Worm (Caenorhabditis elegans) whole organism, L1 larva: ENCODE data around the gene C53D6.11.
A peak's percentile ranks its signal among the peaks of the same experiment; 100 is the strongest.

Source experiments
- C16A3.4 ChIP-seq: fragments of 150-350 bp; optimal IDR thresholded peaks from 2 replicates; lab custom pipeline; 2014; ENCODE audit warnings: missing biosample characterization, missing genetic modification characterization
- C34B4.2 ChIP-seq: sonication (generic microtip); optimal IDR thresholded peaks from 2 replicates; lab custom pipeline; 2017; ENCODE audit warnings: mild to moderate bottlenecking, missing genetic modification characterization, missing compliant biosample characterization
- F16B12.6 ChIP-seq: fragments of 150-350 bp; optimal IDR thresholded peaks from 2 replicates; lab custom pipeline; 2014; ENCODE audit warnings: missing biosample characterization, missing genetic modification characterization
- alr-1 ChIP-seq: fragments of 200-800 bp; sonication (Bioruptor generic); optimal IDR thresholded peaks from 2 replicates; lab custom pipeline; 2018; ENCODE audit warnings: borderline replicate concordance, mild to moderate bottlenecking, missing genetic modification characterization, missing compliant biosample characterization
- ama-1 ChIP-seq: fragments of 150-350 bp; optimal IDR thresholded peaks from 2 replicates; lab custom pipeline; 2014
- blmp-1 ChIP-seq: fragments of 150-350 bp; optimal IDR thresholded peaks from 2 replicates; lab custom pipeline; 2014; ENCODE audit warnings: missing biosample characterization, missing genetic modification characterization
- ceh-63 ChIP-seq: fragments of 200-800 bp; sonication (Bioruptor generic); optimal IDR thresholded peaks from 2 replicates; lab custom pipeline; 2018; ENCODE audit warnings: mild to moderate bottlenecking, missing genetic modification characterization, missing compliant biosample characterization
- ceh-8 ChIP-seq: fragments of 200-800 bp; sonication (Bioruptor generic); optimal IDR thresholded peaks from 2 replicates; lab custom pipeline; 2018; ENCODE audit warnings: mild to moderate bottlenecking, missing genetic modification characterization, moderate library complexity, missing compliant biosample characterization
- ceh-88 ChIP-seq: fragments of 200-800 bp; sonication (Bioruptor generic); IDR thresholded peaks from 2 replicates; pipeline ENCODE4 v1.3.6; 2022; ENCODE audit warnings: missing genetic modification characterization, missing compliant biosample characterization
- dpl-1 ChIP-seq, 3 experiments: fragments of 150-350 bp in 2 of 3; sonication (generic microtip) in 1 of 3; optimal IDR thresholded peaks; 2 replicates each; lab custom pipeline; 2014 to 2017; ENCODE audit warnings: missing biosample characterization in 3 of 3, missing genetic modification characterization in 3 of 3, missing genetic modification reagents in 3 of 3
- efl-1 ChIP-seq, 4 experiments: fragments of 150-350 bp; optimal IDR thresholded peaks in 3 of 4; peaks in 1 of 4; 1 replicate in 1 of 4; 2 replicates in 3 of 4; lab custom pipeline; 2014; ENCODE audit warnings: missing biosample characterization in 2 of 4, missing genetic modification characterization in 2 of 4, missing genetic modification reagents in 2 of 4
- efl-3 ChIP-seq: fragments of 200-800 bp; sonication (Bioruptor generic); optimal IDR thresholded peaks from 2 replicates; lab custom pipeline; 2018; ENCODE audit warnings: mild to moderate bottlenecking, missing genetic modification characterization, missing compliant biosample characterization
- egl-13 ChIP-seq: sonication (generic microtip); optimal IDR thresholded peaks from 2 replicates; lab custom pipeline; 2016; ENCODE audit warnings: missing genotype, missing genetic modification reagents, missing genetic modification characterization, missing compliant biosample characterization
- fkh-10 ChIP-seq: sonication (generic microtip); optimal IDR thresholded peaks from 2 replicates; lab custom pipeline; 2017; ENCODE audit warnings: missing biosample characterization, missing genetic modification reagents, missing genetic modification characterization
- fkh-8 ChIP-seq: sonication (generic microtip); optimal IDR thresholded peaks from 2 replicates; lab custom pipeline; 2016; ENCODE audit warnings: mild to moderate bottlenecking, missing genetic modification characterization, missing compliant biosample characterization
- fos-1 ChIP-seq: fragments of 150-350 bp; optimal IDR thresholded peaks from 2 replicates; lab custom pipeline; 2014; ENCODE audit warnings: missing biosample characterization, missing genetic modification characterization
- hlh-17 ChIP-seq: fragments of 200-800 bp; sonication (Bioruptor generic); optimal IDR thresholded peaks from 2 replicates; lab custom pipeline; 2018; ENCODE audit warnings: missing genetic modification characterization, mild to moderate bottlenecking, missing compliant biosample characterization, moderate library complexity, borderline replicate concordance
- hlh-4 ChIP-seq: sonication (generic microtip); optimal IDR thresholded peaks from 2 replicates; lab custom pipeline; 2016; ENCODE audit warnings: mild to moderate bottlenecking, missing genetic modification characterization, missing compliant biosample characterization
- irx-1 ChIP-seq: sonication (generic microtip); optimal IDR thresholded peaks from 2 replicates; lab custom pipeline; 2016; ENCODE audit warnings: missing genetic modification characterization, missing compliant biosample characterization
- lin-13 ChIP-seq: fragments of 150-350 bp; optimal IDR thresholded peaks from 2 replicates; lab custom pipeline; 2014; ENCODE audit warnings: missing biosample characterization, missing genetic modification reagents, missing genetic modification characterization
- lin-15B ChIP-seq: fragments of 150-350 bp; sonication (generic microtip); optimal IDR thresholded peaks from 3 replicates; lab custom pipeline; 2014; ENCODE audit warnings: missing biosample characterization, missing genetic modification characterization
- mab-9 ChIP-seq: fragments of 200-800 bp; sonication (Bioruptor generic); IDR thresholded peaks from 2 replicates; pipeline ENCODE4 v1.3.6; 2022; ENCODE audit warnings: missing genetic modification reagents, missing genetic modification characterization, missing compliant biosample characterization
- mdl-1 ChIP-seq, 2 experiments: fragments of 150-350 bp; optimal IDR thresholded peaks; 2 replicates each; lab custom pipeline; 2014 to 2017; ENCODE audit warnings: missing biosample characterization in 2 of 2, missing genetic modification characterization in 2 of 2, inconsistent platforms in 1 of 2
- mef-2 ChIP-seq: fragments of 150-350 bp; optimal IDR thresholded peaks from 2 replicates; lab custom pipeline; 2014; ENCODE audit warnings: missing biosample characterization, missing genetic modification characterization
- mep-1 ChIP-seq: fragments of 150-350 bp; optimal IDR thresholded peaks from 2 replicates; lab custom pipeline; 2014; ENCODE audit warnings: missing biosample characterization, missing genetic modification characterization
- nhr-11 ChIP-seq: fragments of 150-350 bp; optimal IDR thresholded peaks from 2 replicates; lab custom pipeline; 2014; ENCODE audit warnings: missing biosample characterization, missing genetic modification characterization
- nhr-12 ChIP-seq: sonication (generic microtip); optimal IDR thresholded peaks from 2 replicates; lab custom pipeline; 2017; ENCODE audit warnings: missing biosample characterization, missing genetic modification characterization
- nhr-19 ChIP-seq: fragments of 200-800 bp; sonication (Bioruptor generic); conservative IDR thresholded peaks from 2 replicates; pipeline ENCODE4 v1.3.6; 2022; ENCODE audit warnings: missing genetic modification characterization, missing compliant biosample characterization
- nhr-71 ChIP-seq: sonication (generic microtip); optimal IDR thresholded peaks from 2 replicates; lab custom pipeline; 2016; ENCODE audit warnings: mild to moderate bottlenecking, missing genetic modification characterization, moderate library complexity, missing compliant biosample characterization
- nhr-76 ChIP-seq: sonication (generic microtip); optimal IDR thresholded peaks from 2 replicates; lab custom pipeline; 2017; ENCODE audit warnings: missing biosample characterization, missing genetic modification characterization
- pax-3 ChIP-seq: fragments of 200-800 bp; sonication (Bioruptor generic); optimal IDR thresholded peaks from 2 replicates; lab custom pipeline; 2018; ENCODE audit warnings: mild to moderate bottlenecking, missing genetic modification characterization, moderate library complexity, missing compliant biosample characterization
- snpc-4 ChIP-seq: fragments of 150-350 bp; optimal IDR thresholded peaks from 2 replicates; lab custom pipeline; 2014; ENCODE audit warnings: missing biosample characterization, missing genetic modification characterization
- sox-4 ChIP-seq: sonication (generic microtip); optimal IDR thresholded peaks from 2 replicates; lab custom pipeline; 2016; ENCODE audit warnings: missing genetic modification characterization, missing compliant biosample characterization
- sup-37 ChIP-seq: fragments of 200-800 bp; sonication (Bioruptor generic); optimal IDR thresholded peaks from 2 replicates; lab custom pipeline; 2018; ENCODE audit warnings: mild to moderate bottlenecking, missing genetic modification characterization, missing compliant biosample characterization
- swsn-7 ChIP-seq: sonication (generic microtip); optimal IDR thresholded peaks from 2 replicates; lab custom pipeline; 2016; ENCODE audit warnings: missing genetic modification characterization, missing compliant biosample characterization
- tbx-2 ChIP-seq: sonication (generic microtip); optimal IDR thresholded peaks from 2 replicates; lab custom pipeline; 2016; ENCODE audit warnings: missing genetic modification characterization, missing compliant biosample characterization
- tlp-1 ChIP-seq: fragments of 150-350 bp; optimal IDR thresholded peaks from 2 replicates; lab custom pipeline; 2014; ENCODE audit warnings: missing biosample characterization, missing genetic modification characterization
- unc-30 ChIP-seq: sonication (generic microtip); optimal IDR thresholded peaks from 2 replicates; lab custom pipeline; 2017; ENCODE audit warnings: missing biosample characterization, missing genetic modification characterization
- unc-86 ChIP-seq: sonication (generic microtip); optimal IDR thresholded peaks from 2 replicates; lab custom pipeline; 2016; ENCODE audit warnings: missing genetic modification characterization, missing compliant biosample characterization
- zip-4 ChIP-seq: fragments of 200-800 bp; sonication (Bioruptor generic); optimal IDR thresholded peaks from 2 replicates; lab custom pipeline; 2018; ENCODE audit warnings: mild to moderate bottlenecking, missing genetic modification characterization, moderate library complexity, missing compliant biosample characterization

C53D6.11 gene

DNA sequence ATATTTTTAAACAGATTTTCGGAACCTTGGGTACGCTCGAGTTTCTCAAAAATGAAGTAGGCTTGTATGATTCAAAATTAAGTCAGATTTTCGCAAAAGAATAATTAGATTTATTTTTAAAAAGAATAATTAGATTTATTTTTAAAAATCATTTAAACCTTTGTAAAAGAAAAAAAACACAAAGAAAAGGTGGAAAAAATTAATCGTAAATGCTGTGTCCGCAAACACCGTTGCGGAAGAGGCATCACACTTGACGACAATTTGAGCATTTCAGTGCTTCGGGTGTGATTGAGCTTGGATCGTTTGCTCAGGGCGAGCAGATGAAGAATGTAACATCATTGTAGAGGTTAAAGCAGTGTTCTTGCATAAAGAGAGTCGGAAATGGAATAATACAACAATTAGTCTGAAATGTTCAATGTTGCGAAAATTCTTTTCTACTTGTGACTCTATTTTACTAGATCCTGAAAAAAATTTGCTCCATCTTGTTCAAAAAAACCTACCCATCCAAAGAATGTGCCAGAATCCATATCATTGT lies 10.9 kb downstream of the C53D6.11 start (continued):
- TF ChIP-seq C34B4.2 (tag; lab: Kevin White, UChicago), result no peak
- no peak for TF ChIP-seq fkh-10
- TF ChIP-seq mef-2 (tag; lab: Kevin White, UChicago), result no peak
- no peak for TF ChIP-seq mdl-1 (tag; optimal IDR thresholded peaks at IDR 0.05; lab: Kevin White, UChicago)
- TF ChIP-seq fos-1, result no peak
- TF ChIP-seq zip-4, result no peak
- no peak for TF ChIP-seq lin-13
- no peak for TF ChIP-seq pax-3 (tag; lab: Kevin White, UChicago)
- no peak for TF ChIP-seq ama-1
- TF ChIP-seq unc-30, result no peak
- TF ChIP-seq swsn-7 (tag; lab: Kevin White, UChicago), result peak; percentile 10
- no peak for TF ChIP-seq hlh-4 (tag; lab: Kevin White, UChicago)
- TF ChIP-seq hlh-17, result no peak
- no peak for TF ChIP-seq ceh-63
- TF ChIP-seq lin-15B, result no peak
- no peak for TF ChIP-seq nhr-11 (tag; lab: Kevin White, UChicago)
- no peak for TF ChIP-seq nhr-19
- no peak for TF ChIP-seq nhr-12 (tag; lab: Kevin White, UChicago)
- no peak for TF ChIP-seq C16A3.4 (tag; lab: Kevin White, UChicago)
- TF ChIP-seq mab-9 (GFP tag; lab: Robert Waterston, UW), result no peak
- TF ChIP-seq unc-86 (tag; lab: Kevin White, UChicago), result no peak
- no peak for TF ChIP-seq sup-37 (GFP tag; lab: Kevin White, UChicago)
- no peak for TF ChIP-seq tbx-2 (tag; lab: Kevin White, UChicago)
- no peak for TF ChIP-seq tlp-1 (tag; lab: Kevin White, UChicago)
- TF ChIP-seq efl-3 (GFP tag; lab: Kevin White, UChicago), result no peak
- peak in 2 of 3 experiments; percentile 16 to 49 for TF ChIP-seq dpl-1 (GFP tag; optimal IDR thresholded peaks at IDR 0.05; lab: Kevin White, UChicago)
- no peak for TF ChIP-seq ceh-8 (GFP tag; lab: Kevin White, UChicago)
- TF ChIP-seq nhr-71, result no peak
- TF ChIP-seq irx-1 (tag; lab: Kevin White, UChicago), result no peak
- TF ChIP-seq egl-13 (tag; lab: Kevin White, UChicago), result no peak
- no peak for TF ChIP-seq sox-4 (tag; lab: Kevin White, UChicago)
- no peak for TF ChIP-seq ceh-88 (GFP tag; lab: Robert Waterston, UW)
- no peak for TF ChIP-seq alr-1

- TF ChIP-seq efl-1 (optimal IDR thresholded peaks at IDR 0.05; lab: Kevin White, UChicago) (peak; percentile 5 to 17), efl-1 (GFP tag; optimal IDR thresholded peaks at IDR 0.05 in 1 of 2; lab: Kevin White, UChicago) (no peak), snpc-4 (tag; lab: Kevin White, UChicago) (no peak), dpl-1 (GFP tag; optimal IDR thresholded peaks at IDR 0.05; lab: Kevin White, UChicago) (peak in 1 of 3 experiments; percentile 2), fkh-8 (tag; lab: Kevin White, UChicago) (no peak), zip-4 (no peak), blmp-1 (peak; percentile 71), F16B12.6 (tag; lab: Kevin White, UChicago) (peak; percentile 4), mep-1 (peak; percentile 50), nhr-76 (no peak)
Observed at ce11 chrIV:9032550-9032949, 22.2 kb downstream of the C53D6.11 start, which contains the start of gene C53D6.6. C53D6.6 (minus strand) TSS chrIV:9032667.

DNA sequence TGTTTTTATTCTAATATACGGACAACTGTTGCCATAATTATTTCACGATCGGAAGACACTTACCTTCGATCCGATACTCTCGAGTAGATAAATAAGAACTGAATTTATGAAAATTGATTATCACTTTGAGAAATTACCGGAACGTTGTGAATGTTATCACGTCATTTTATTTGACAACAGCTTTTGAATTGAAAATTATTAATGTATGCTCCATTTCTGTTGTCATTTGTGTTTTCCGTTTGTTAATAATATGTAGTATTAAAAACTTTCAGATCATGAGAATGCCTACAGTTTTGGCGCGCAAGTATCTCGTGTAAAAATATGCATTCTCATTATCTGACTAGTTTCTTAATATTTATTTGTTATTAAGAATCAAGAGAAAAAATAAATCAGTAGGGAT lies 24.0 kb downstream of the C53D6.11 start, which contains the start of gene C53D6.10:
C53D6.10 (minus strand) TSS at position 101 of the 400 bp plus-strand sequence.
- no peak for TF ChIP-seq ceh-8 (GFP tag; lab: Kevin White, UChicago)
- no peak for TF ChIP-seq ama-1
- TF ChIP-seq, all 84 proteins: peak for 0
